Worm (Caenorhabditis elegans) whole organism, L3 larva: ENCODE data around the gene lin-42.

Experiments
- aly-2 ChIP-seq: fragments of 150-350 bp; optimal IDR thresholded peaks from 2 replicates; lab custom pipeline; 2014; ENCODE audit warnings: missing biosample characterization, missing genetic modification characterization
- ceh-28 ChIP-seq: fragments of 150-350 bp; optimal IDR thresholded peaks from 2 replicates; lab custom pipeline; 2014; ENCODE audit warnings: missing biosample characterization, missing genetic modification reagents, missing genetic modification characterization
- ceh-82 ChIP-seq: fragments of 150-350 bp; optimal IDR thresholded peaks from 2 replicates; lab custom pipeline; 2014; ENCODE audit warnings: missing biosample characterization, missing genetic modification characterization
- daf-12 ChIP-seq: fragments of 150-350 bp; optimal IDR thresholded peaks from 2 replicates; lab custom pipeline; 2014; ENCODE audit warnings: missing biosample characterization, missing genetic modification reagents, missing genetic modification characterization
- lin-39 ChIP-seq: fragments of 150-350 bp; optimal IDR thresholded peaks from 2 replicates; lab custom pipeline; 2018; ENCODE audit warnings: missing biosample characterization, missing genetic modification reagents, missing genetic modification characterization
- nhr-237 ChIP-seq: fragments of 150-350 bp; optimal IDR thresholded peaks from 2 replicates; lab custom pipeline; 2014; ENCODE audit warnings: missing biosample characterization, missing genetic modification characterization
- skn-1 ChIP-seq: fragments of 150-350 bp; optimal IDR thresholded peaks from 2 replicates; lab custom pipeline; 2014; ENCODE audit warnings: missing biosample characterization, missing genetic modification characterization
- ztf-11 ChIP-seq: fragments of 150-350 bp; optimal IDR thresholded peaks from 2 replicates; lab custom pipeline; 2014; ENCODE audit warnings: missing biosample characterization, missing genetic modification characterization

DNA sequence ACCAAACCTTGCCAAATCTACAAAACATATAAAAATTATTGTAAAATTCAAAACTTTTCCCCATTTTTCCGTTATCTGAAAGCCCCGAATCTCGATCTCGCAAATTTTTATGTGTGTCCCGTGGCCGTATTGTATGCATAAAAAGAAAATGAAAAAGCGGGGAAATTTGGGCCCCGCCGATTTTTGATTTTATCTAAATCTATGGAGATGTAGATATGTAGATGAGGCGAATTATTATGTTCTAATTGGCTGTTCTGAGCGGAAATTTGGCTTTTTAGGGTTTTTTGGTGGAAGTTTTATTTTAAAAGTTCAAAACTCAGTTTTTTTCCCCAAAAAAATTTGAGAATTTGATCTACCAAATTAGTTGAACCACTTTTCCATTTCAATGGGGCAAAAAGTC lies 56.0 kb downstream of the lin-42 start:
- TF ChIP-seq ceh-28 (tag; lab: Kevin White, UChicago) (no peak), ztf-11 (tag; lab: Kevin White, UChicago) (no peak), nhr-237 (tag; lab: Kevin White, UChicago) (no peak), ceh-82 (tag; lab: Kevin White, UChicago) (no peak), skn-1 (tag; lab: Kevin White, UChicago) (no peak), daf-12 (tag; lab: Kevin White, UChicago) (no peak), lin-39 (tag; lab: Kevin White, UChicago) (no peak), aly-2 (tag; lab: Kevin White, UChicago) (no peak)
